Fruit fly (Drosophila melanogaster): Measurements from ENCODE around the gene Wnk.
A peak's percentile ranks its signal among the peaks of the same experiment; 100 is the strongest.

Wnk gene

DNA sequence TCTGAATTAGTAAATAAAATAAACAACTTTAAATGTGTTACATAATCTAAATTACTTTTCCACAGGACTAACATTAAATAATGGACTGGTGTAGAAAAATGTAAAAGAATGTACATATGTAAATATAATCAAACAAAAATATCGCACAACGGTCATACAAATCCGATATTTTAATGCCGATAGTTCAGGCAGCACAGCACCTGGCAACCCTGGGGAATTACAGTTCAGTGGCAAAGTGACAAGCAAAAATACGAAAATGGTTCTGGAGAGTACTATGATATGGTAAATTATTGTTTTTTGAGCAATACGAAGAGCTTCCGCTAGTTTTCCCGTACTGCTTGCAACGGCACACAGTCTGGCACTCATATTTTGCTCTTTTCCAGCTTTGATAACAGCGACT lies 17.9 kb downstream of the Wnk start, which contains the start of gene Rpn10 (continued):
- TF ChIP-seq eyg (GFP tag; optimal IDR thresholded peaks at IDR 0.05) (no peak), CG4707 (GFP tag; optimal IDR thresholded peaks at IDR 0.05) (no peak), Scr (GFP tag; IDR thresholded peaks at IDR 0.05; ENCODE audit: partially characterized antibody) (peak; percentile 97), ham (GFP tag; IDR thresholded peaks at IDR 0.05) (no peak), CG4360 (GFP tag; IDR thresholded peaks at IDR 0.05) (no peak), CG18011 (GFP tag; optimal IDR thresholded peaks at IDR 0.05) (no peak), Spps (tag; optimal IDR thresholded peaks at IDR 0.05) (no peak), Usf (GFP tag; optimal IDR thresholded peaks at IDR 0.05) (no peak), CG2116 (GFP tag; optimal IDR thresholded peaks at IDR 0.05) (peak; percentile 54), corto (GFP tag; optimal IDR thresholded peaks at IDR 0.05) (no peak), nerfin-1 (tag; optimal IDR thresholded peaks at IDR 0.05) (peak; percentile 58), CG8281 (tag; optimal IDR thresholded peaks at IDR 0.05) (no peak), NC2α (GFP tag; optimal IDR thresholded peaks at IDR 0.05) (peak; percentile 17), CG7556 (GFP tag; optimal IDR thresholded peaks at IDR 0.05) (no peak), MTF-1 (GFP tag; optimal IDR thresholded peaks at IDR 0.05; ENCODE audit: borderline replicate concordance) (no peak), CG30403 (GFP tag; optimal IDR thresholded peaks at IDR 0.05) (peak; percentile 33), CG17385 (GFP tag; optimal IDR thresholded peaks at IDR 0.05) (no peak), ATbp (GFP tag; optimal IDR thresholded peaks at IDR 0.05) (no peak), CG11456 (GFP tag; IDR thresholded peaks at IDR 0.05) (no peak), TFAM (GFP tag; optimal IDR thresholded peaks at IDR 0.05) (no peak), Hmr (GFP tag; optimal IDR thresholded peaks at IDR 0.05) (no peak), CG9797 (GFP tag; optimal IDR thresholded peaks at IDR 0.05) (peak; percentile 93), CG15011 (GFP tag; optimal IDR thresholded peaks at IDR 0.05) (no peak), CG13775 (GFP tag; optimal IDR thresholded peaks at IDR 0.05) (no peak), nom (GFP tag; optimal IDR thresholded peaks at IDR 0.05) (peak; percentile 8), Rx (GFP tag; IDR thresholded peaks at IDR 0.05) (no peak), mirr (GFP tag; optimal IDR thresholded peaks at IDR 0.05) (no peak), CG11085 (GFP tag; IDR thresholded peaks at IDR 0.05) (no peak), nerfin-2 (GFP tag; IDR thresholded peaks at IDR 0.05; ENCODE audit: partially characterized antibody) (peak; percentile 90), pita (GFP tag; optimal IDR thresholded peaks at IDR 0.05) (no peak), CG10267 (tag; optimal IDR thresholded peaks at IDR 0.05) (peak; percentile 58), mam (GFP tag; optimal IDR thresholded peaks at IDR 0.05) (peak; percentile 38), CG1602 (GFP tag; optimal IDR thresholded peaks at IDR 0.05) (peak; percentile 23), pum (GFP tag; optimal IDR thresholded peaks at IDR 0.05) (peak; percentile 26), CG18619 (GFP tag; optimal IDR thresholded peaks at IDR 0.05) (no peak), p53 (GFP tag; optimal IDR thresholded peaks at IDR 0.05) (peak; percentile 31), Hsf (GFP tag; optimal IDR thresholded peaks at IDR 0.05) (peak; percentile 48), sc (optimal IDR thresholded peaks at IDR 0.05) (no peak), sc (GFP tag; optimal IDR thresholded peaks at IDR 0.05) (no peak), Hr39 (optimal IDR thresholded peaks at IDR 0.05) (no peak), Meics (GFP tag; optimal IDR thresholded peaks at IDR 0.05) (no peak), zen (tag; optimal IDR thresholded peaks at IDR 0.05) (peak; percentile 45), sisA (GFP tag; IDR thresholded peaks at IDR 0.05) (no peak), HmgZ (tag; optimal IDR thresholded peaks at IDR 0.05) (peak; percentile 88), insv (GFP tag; optimal IDR thresholded peaks at IDR 0.05) (no peak), Doc3 (GFP tag; IDR thresholded peaks at IDR 0.05; ENCODE audit: partially characterized antibody) (peak; percentile 94), CrebB (tag; optimal IDR thresholded peaks at IDR 0.05) (no peak), Ssrp (tag; optimal IDR thresholded peaks at IDR 0.05) (no peak), CG7987 (GFP tag; optimal IDR thresholded peaks at IDR 0.05) (peak; percentile 2), PHDP (tag; optimal IDR thresholded peaks at IDR 0.05) (peak; percentile 22), CG13894 (tag; optimal IDR thresholded peaks at IDR 0.05) (peak; percentile 78)
